Fruit fly (Drosophila melanogaster): Measurements from ENCODE around the gene papi.

dm6 chr2L:2202853-2203717 is 17.5 kb upstream of the papi start:
- TF ChIP-seq D1 (tag; optimal IDR thresholded peaks at IDR 0.05) (no peak), CG34367 (tag; optimal IDR thresholded peaks at IDR 0.05) (no peak), EcR (GFP tag; optimal IDR thresholded peaks at IDR 0.05) (peak; percentile 100), CG14655 (GFP tag; optimal IDR thresholded peaks at IDR 0.05) (peak; percentile 64), rn (GFP tag; IDR thresholded peaks at IDR 0.05) (peak; percentile 57; the same call in 1 of the 2 replicates), CG10348 (GFP tag; IDR thresholded peaks at IDR 0.05) (0 out of 2 replicates have a peak, but pooled peaks have one; percentile 6), CG32121 (GFP tag; IDR thresholded peaks at IDR 0.05) (peak; percentile 86)

Data from whole organism, pupa.